Worm (Caenorhabditis elegans) whole organism, L4 larva: ENCODE data around the gene C27D6.15.

Experiments used
- ceh-28 ChIP-seq: fragments of 150-350 bp; optimal IDR thresholded peaks from 2 replicates; lab custom pipeline; 2014; ENCODE audit warnings: missing biosample characterization, missing genetic modification reagents, missing genetic modification characterization
- lin-13 ChIP-seq: fragments of 150-350 bp; optimal IDR thresholded peaks from 2 replicates; lab custom pipeline; 2014; ENCODE audit warnings: missing biosample characterization, missing genetic modification reagents, missing genetic modification characterization
- nhr-11 ChIP-seq: fragments of 150-350 bp; optimal IDR thresholded peaks from 2 replicates; lab custom pipeline; 2014; ENCODE audit warnings: missing biosample characterization, missing genetic modification characterization
- nhr-77 ChIP-seq: fragments of 150-350 bp; optimal IDR thresholded peaks from 2 replicates; lab custom pipeline; 2014; ENCODE audit warnings: missing biosample characterization, missing genetic modification characterization

- TF ChIP-seq ceh-28 = no peak
- TF ChIP-seq lin-13 = no peak
- TF ChIP-seq nhr-11 (tag; lab: Kevin White, UChicago) = no peak
- TF ChIP-seq nhr-77 = peak; percentile 17
Measured at ce11 chrII:5184661-5185545, 13.2 kb downstream of the C27D6.15 start.
